Worm (Caenorhabditis elegans) whole organism, L4/young adult: ENCODE results near the gene ZK180.6.

Experiments
- W03F9.2 ChIP-seq: fragments of 150-350 bp; optimal IDR thresholded peaks from 2 replicates; lab custom pipeline; 2014; ENCODE audit warnings: missing biosample characterization, missing genetic modification characterization
- dao-5 ChIP-seq: sonication (generic microtip); optimal IDR thresholded peaks from 2 replicates; lab custom pipeline; 2016; ENCODE audit warnings: missing genotype, missing genetic modification characterization, moderate library complexity, missing compliant biosample characterization
- him-1 ChIP-seq: sonication (generic microtip); optimal IDR thresholded peaks from 2 replicates; lab custom pipeline; 2016; ENCODE audit warnings: missing genotype, missing genetic modification reagents, missing genetic modification characterization, missing compliant biosample characterization

ce11 chrIV:4517066-4517465, 7.8 kb downstream of the ZK180.6 start, which contains the start of gene ZK180.5:
- TF ChIP-seq W03F9.2 (tag; lab: Kevin White, UChicago) (no peak), him-1 (tag; lab: Kevin White, UChicago) (no peak), dao-5 (tag; lab: Kevin White, UChicago) (no peak)
